Fruit fly (Drosophila melanogaster) whole organism, embryonic: ENCODE measurements around the gene GluRIA.

Experiments
- Aef1 ChIP-seq: fragments of 200-800 bp; sonication (Bioruptor generic); IDR thresholded peaks from 3 replicates; pipeline ENCODE4 v1.3.6; 2022; ENCODE audit warnings: missing biosample characterization, missing genetic modification characterization
- B-H1 ChIP-seq: fragments of 200-800 bp; sonication (Bioruptor generic); IDR thresholded peaks from 3 replicates; pipeline ENCODE4 v1.3.6; 2022; ENCODE audit warnings: missing biosample characterization, missing genetic modification characterization
- CG1024 ChIP-seq: fragments of 200-800 bp; sonication (Bioruptor generic); IDR thresholded peaks from 2 replicates; pipeline ENCODE4 v1.3.6; 2022; ENCODE audit warnings: missing biosample characterization, missing genetic modification characterization
- CG10565 ChIP-seq: fragments of 200-800 bp; sonication (Bioruptor generic); optimal IDR thresholded peaks from 3 replicates; lab custom pipeline; 2016; ENCODE audit warnings: missing biosample characterization, mild to moderate bottlenecking, missing genetic modification characterization
- CG11723 ChIP-seq: fragments of 200-800 bp; sonication (Bioruptor generic); optimal IDR thresholded peaks from 2 replicates; lab custom pipeline; 2017; ENCODE audit warnings: missing biosample characterization, mild to moderate bottlenecking, missing genetic modification characterization
- CG12219 ChIP-seq: fragments of 200-800 bp; sonication (Bioruptor generic); optimal IDR thresholded peaks from 3 replicates; lab custom pipeline; 2018; ENCODE audit warnings: missing biosample characterization, mild to moderate bottlenecking, missing genetic modification characterization
- CG12391 ChIP-seq: fragments of 200-800 bp; sonication (Bioruptor generic); optimal IDR thresholded peaks from 3 replicates; lab custom pipeline; 2018; ENCODE audit warnings: missing biosample characterization, mild to moderate bottlenecking, missing genetic modification characterization, moderate library complexity
- CG13424 ChIP-seq: fragments of 200-800 bp; sonication (Bioruptor generic); optimal IDR thresholded peaks from 2 replicates; lab custom pipeline; 2019; ENCODE audit warnings: missing biosample characterization, mild to moderate bottlenecking, missing genetic modification characterization, moderate library complexity
- CG14050 ChIP-seq: fragments of 200-800 bp; sonication (Bioruptor generic); IDR thresholded peaks from 3 replicates; pipeline ENCODE4 v1.3.6; 2022; ENCODE audit warnings: missing biosample characterization, missing genetic modification characterization
- CG1529 ChIP-seq: fragments of 200-800 bp; sonication (Bioruptor generic); optimal IDR thresholded peaks from 3 replicates; lab custom pipeline; 2018; ENCODE audit warnings: missing biosample characterization, missing genetic modification characterization
- CG17359 ChIP-seq: fragments of 200-800 bp; sonication (Bioruptor generic); optimal IDR thresholded peaks from 3 replicates; lab custom pipeline; 2018; ENCODE audit warnings: missing biosample characterization, mild to moderate bottlenecking, missing genetic modification characterization, moderate library complexity
- CG17385 ChIP-seq: fragments of 200-800 bp; sonication (Bioruptor generic); optimal IDR thresholded peaks from 3 replicates; lab custom pipeline; 2018; ENCODE audit warnings: missing biosample characterization, mild to moderate bottlenecking, missing genetic modification characterization
- CG17829 ChIP-seq: fragments of 200-800 bp; optimal IDR thresholded peaks from 2 replicates; lab custom pipeline; 2019; ENCODE audit warnings: missing biosample characterization, mild to moderate bottlenecking, missing genetic modification characterization, moderate library complexity
- CG2199 ChIP-seq: fragments of 200-800 bp; sonication (Bioruptor generic); IDR thresholded peaks from 3 replicates; pipeline ENCODE4 v1.3.6; 2022; ENCODE audit warnings: missing biosample characterization, missing genetic modification characterization
- CG2889 ChIP-seq: fragments of 200-800 bp; sonication (Bioruptor generic); IDR thresholded peaks from 3 replicates; pipeline ENCODE4 v1.3.6; 2022; ENCODE audit warnings: missing biosample characterization, missing genetic modification characterization
- CG32772 ChIP-seq: fragments of 200-800 bp; sonication (Bioruptor generic); IDR thresholded peaks from 2 replicates; pipeline ENCODE4 v1.3.6; 2022; ENCODE audit warnings: missing biosample characterization, missing genetic modification characterization
- CG33213 ChIP-seq: fragments of 200-800 bp; sonication (Bioruptor generic); optimal IDR thresholded peaks from 3 replicates; lab custom pipeline; 2016; ENCODE audit warnings: missing biosample characterization, missing genetic modification characterization
- CG4328 ChIP-seq: fragments of 200-800 bp; sonication (Bioruptor generic); optimal IDR thresholded peaks from 3 replicates; lab custom pipeline; 2017; ENCODE audit warnings: missing biosample characterization, missing genetic modification reagents, missing genetic modification characterization
- CG4617 ChIP-seq: fragments of 200-800 bp; sonication (Bioruptor generic); optimal IDR thresholded peaks from 3 replicates; lab custom pipeline; 2016; ENCODE audit warnings: missing biosample characterization, missing genetic modification characterization, borderline replicate concordance
- CG6272 ChIP-seq: fragments of 200-800 bp; sonication (Bioruptor generic); IDR thresholded peaks from 2 replicates; pipeline ENCODE4 v1.3.6; 2022; ENCODE audit warnings: missing biosample characterization, missing genetic modification characterization
- CG7357 ChIP-seq: fragments of 200-800 bp; sonication (Bioruptor generic); IDR thresholded peaks from 3 replicates; pipeline ENCODE4 v1.3.6; 2022; ENCODE audit warnings: missing biosample characterization, missing genetic modification characterization
- CG8924 ChIP-seq: fragments of 200-800 bp; optimal IDR thresholded peaks from 3 replicates; lab custom pipeline; 2019; ENCODE audit warnings: missing biosample characterization, mild to moderate bottlenecking, missing genetic modification characterization, moderate library complexity
- CTCF ChIP-seq: fragments of 200-800 bp; sonication (Bioruptor generic); optimal IDR thresholded peaks from 2 replicates; lab custom pipeline; 2017; ENCODE audit warnings: missing biosample characterization, mild to moderate bottlenecking, missing genetic modification characterization, moderate library complexity
- CoRest ChIP-seq: fragments of 200-800 bp; sonication (Bioruptor generic); optimal IDR thresholded peaks from 3 replicates; lab custom pipeline; 2018; ENCODE audit warnings: missing biosample characterization, mild to moderate bottlenecking, missing genetic modification characterization, moderate library complexity
- D ChIP-seq, 2 experiments: fragments of 200-800 bp in 1 of 2; fragments of >200 bp in 1 of 2; sonication (Bioruptor generic) in 1 of 2; optimal IDR thresholded peaks; 2 replicates in 1 of 2; 3 replicates in 1 of 2; lab custom pipeline; 2017; ENCODE audit warnings: mild to moderate bottlenecking in 1 of 2, missing biosample characterization in 1 of 2, missing genetic modification characterization in 1 of 2, missing genetic modification reagents in 1 of 2
- Dbx ChIP-seq: fragments of 200-800 bp; sonication (Bioruptor generic); IDR thresholded peaks from 3 replicates; pipeline ENCODE4 v1.3.6; 2022; ENCODE audit warnings: missing biosample characterization, missing genetic modification characterization
- Dfd ChIP-seq, 2 experiments: fragments of >200 bp; optimal IDR thresholded peaks; 2 replicates each; lab custom pipeline; 2017; ENCODE audit warnings: missing biosample characterization in 2 of 2, missing genetic modification characterization in 2 of 2
- Dll ChIP-seq: fragments of 200-800 bp; sonication (Bioruptor generic); IDR thresholded peaks from 4 replicates; pipeline ENCODE4 v1.3.6; 2022; ENCODE audit warnings: missing biosample characterization, missing genetic modification characterization; ENCODE audit not compliant: partially characterized antibody
- Gsc ChIP-seq: fragments of 200-800 bp; sonication (Bioruptor generic); IDR thresholded peaks from 2 replicates; pipeline ENCODE4 v1.3.6; 2022; ENCODE audit warnings: missing biosample characterization, missing genetic modification characterization
- HLH4C ChIP-seq: fragments of 200-800 bp; sonication (Bioruptor generic); IDR thresholded peaks from 3 replicates; pipeline ENCODE4 v1.3.6; 2022; ENCODE audit warnings: missing biosample characterization, missing genetic modification characterization; ENCODE audit not compliant: partially characterized antibody
- Neu2 ChIP-seq: fragments of 200-800 bp; sonication (Bioruptor generic); optimal IDR thresholded peaks from 3 replicates; lab custom pipeline; 2016; ENCODE audit warnings: missing biosample characterization, missing genetic modification characterization, borderline replicate concordance
- Nf-YB ChIP-seq: fragments of 200-800 bp; sonication (Bioruptor generic); optimal IDR thresholded peaks from 3 replicates; lab custom pipeline; 2019; ENCODE audit warnings: missing biosample characterization, mild to moderate bottlenecking, missing genetic modification characterization, moderate library complexity
- Sox100B ChIP-seq: fragments of 200-800 bp; sonication (Bioruptor generic); optimal IDR thresholded peaks from 3 replicates; lab custom pipeline; 2018; ENCODE audit warnings: missing biosample characterization, mild to moderate bottlenecking, missing genetic modification characterization
- Ssrp ChIP-seq: fragments of 200-800 bp; sonication (Bioruptor generic); optimal IDR thresholded peaks from 2 replicates; lab custom pipeline; 2018; ENCODE audit warnings: missing biosample characterization, mild to moderate bottlenecking, missing genetic modification characterization, moderate library complexity
- cwo ChIP-seq: fragments of 200-800 bp; sonication (Bioruptor generic); optimal IDR thresholded peaks from 3 replicates; lab custom pipeline; 2017; ENCODE audit warnings: missing biosample characterization, missing genetic modification characterization, mild to moderate bottlenecking, moderate library complexity, missing genetic modification reagents
- fd102C ChIP-seq: fragments of 200-800 bp; sonication (Bioruptor generic); optimal IDR thresholded peaks from 2 replicates; lab custom pipeline; 2018; ENCODE audit warnings: missing biosample characterization, mild to moderate bottlenecking, missing genetic modification characterization, moderate library complexity
- fru ChIP-seq: fragments of >200 bp; optimal IDR thresholded peaks from 2 replicates; lab custom pipeline; 2017
- ind ChIP-seq: fragments of 200-800 bp; sonication (Bioruptor generic); optimal IDR thresholded peaks from 3 replicates; lab custom pipeline; 2016; ENCODE audit warnings: missing biosample characterization, missing genetic modification characterization
- jumu ChIP-seq: fragments of 200-800 bp; sonication (Bioruptor generic); optimal IDR thresholded peaks from 3 replicates; lab custom pipeline; 2016; ENCODE audit warnings: missing biosample characterization, missing genetic modification characterization
- lilli ChIP-seq: fragments of 200-800 bp; sonication (Bioruptor generic); optimal IDR thresholded peaks from 3 replicates; lab custom pipeline; 2016; ENCODE audit warnings: missing biosample characterization, missing genetic modification characterization
- luna ChIP-seq: fragments of 200-800 bp; sonication (Bioruptor generic); optimal IDR thresholded peaks from 2 replicates; lab custom pipeline; 2016; ENCODE audit warnings: missing biosample characterization, missing genetic modification characterization
- nmo ChIP-seq: fragments of 200-800 bp; sonication (Bioruptor generic); optimal IDR thresholded peaks from 2 replicates; lab custom pipeline; 2018; ENCODE audit warnings: missing biosample characterization, mild to moderate bottlenecking, missing genetic modification characterization, moderate library complexity
- salm ChIP-seq: fragments of 200-800 bp; sonication (Bioruptor generic); optimal IDR thresholded peaks from 2 replicates; lab custom pipeline; 2018; ENCODE audit warnings: missing biosample characterization, mild to moderate bottlenecking, missing genetic modification characterization
- sens-2 ChIP-seq: fragments of 200-800 bp; sonication (Bioruptor generic); IDR thresholded peaks from 2 replicates; pipeline ENCODE4 v1.3.6; 2022; ENCODE audit warnings: missing biosample characterization, missing genetic modification characterization
- sima ChIP-seq: fragments of 200-800 bp; sonication (Bioruptor generic); optimal IDR thresholded peaks from 2 replicates; lab custom pipeline; 2016; ENCODE audit warnings: missing biosample characterization, missing genetic modification characterization
- slou ChIP-seq: fragments of 200-800 bp; sonication (Bioruptor generic); optimal IDR thresholded peaks from 3 replicates; lab custom pipeline; 2016; ENCODE audit warnings: missing biosample characterization, missing genetic modification characterization
- so ChIP-seq: fragments of 200-800 bp; sonication (Bioruptor generic); IDR thresholded peaks from 3 replicates; pipeline ENCODE4 v1.3.6; 2022; ENCODE audit warnings: missing biosample characterization, missing genetic modification characterization
- sr ChIP-seq: fragments of 200-800 bp; sonication (Bioruptor generic); IDR thresholded peaks from 3 replicates; pipeline ENCODE4 v1.3.6; 2022; ENCODE audit warnings: missing biosample characterization, missing genetic modification characterization
- twi ChIP-seq: fragments of 200-800 bp; optimal IDR thresholded peaks from 2 replicates; lab custom pipeline; 2019; ENCODE audit warnings: missing biosample characterization, mild to moderate bottlenecking, missing genetic modification characterization, moderate library complexity
- wek ChIP-seq: fragments of 200-800 bp; sonication (Bioruptor generic); optimal IDR thresholded peaks from 3 replicates; lab custom pipeline; 2018; ENCODE audit warnings: missing biosample characterization, mild to moderate bottlenecking, missing genetic modification characterization, moderate library complexity
- z ChIP-seq: fragments of 200-800 bp; sonication (Bioruptor generic); IDR thresholded peaks from 3 replicates; pipeline ENCODE4 v1.3.6; 2022; ENCODE audit warnings: missing biosample characterization, missing genetic modification characterization

The GluRIA gene

DNA sequence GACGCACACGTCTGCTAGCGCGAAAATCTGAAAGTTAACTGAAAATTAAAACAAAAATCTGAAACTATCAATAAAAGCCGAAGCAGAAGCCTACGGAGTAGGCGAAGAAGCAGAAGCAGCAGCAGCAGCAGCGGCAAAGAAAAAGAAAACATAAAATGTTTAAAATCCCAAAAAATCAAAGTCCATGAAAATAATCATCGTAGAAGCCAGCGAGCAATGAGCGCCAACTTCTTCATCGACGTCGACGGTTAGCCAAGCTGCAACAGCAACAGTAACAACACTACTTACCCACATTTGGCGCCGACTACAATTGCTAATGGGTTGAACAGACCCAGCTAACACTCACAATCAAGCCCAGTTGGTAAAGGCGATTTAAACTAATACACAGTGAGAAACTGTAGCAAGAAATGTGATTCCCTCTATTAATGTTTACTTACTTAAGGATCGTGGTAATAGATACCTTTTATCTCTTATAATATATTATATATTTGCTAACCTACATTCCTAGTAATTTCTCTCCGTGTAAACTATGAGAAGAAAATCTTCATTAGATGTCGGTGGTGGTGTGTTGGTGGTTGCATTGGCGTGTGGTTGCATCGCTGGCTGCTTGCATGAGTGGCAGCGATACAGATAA lies 34.3 kb upstream of the GluRIA start, which contains the start of gene jv (continued):
- TF ChIP-seq sens-2 (GFP tag; lab: Robert Waterston, UW) (no peak), CTCF (no peak), jumu (GFP tag; lab: Kevin White, UChicago) (no peak), Dbx (GFP tag; lab: Robert Waterston, UW) (no peak), CG4617 (GFP tag; lab: Kevin White, UChicago) (no peak), CG17829 (tag; lab: Kevin White, UChicago) (no peak), CG2889 (no peak), slou (GFP tag; lab: Kevin White, UChicago) (no peak), nmo (GFP tag; lab: Kevin White, UChicago) (peak; percentile 41), fru (lab: Kevin White, UChicago) (no peak), CG6272 (GFP tag; lab: Robert Waterston, UW) (no peak), CG11723 (no peak), fd102C (no peak), D (optimal IDR thresholded peaks at IDR 0.05; lab: Kevin White, UChicago) (no peak), D (GFP tag; optimal IDR thresholded peaks at IDR 0.05; lab: Kevin White, UChicago) (no peak), lilli (GFP tag; lab: Kevin White, UChicago) (no peak), CG13424 (tag; lab: Kevin White, UChicago) (no peak), salm (tag; lab: Kevin White, UChicago) (no peak), CG17359 (tag; lab: Kevin White, UChicago) (no peak), cwo (GFP tag; lab: Kevin White, UChicago) (no peak), Neu2 (GFP tag; lab: Kevin White, UChicago) (no peak), CG7357 (GFP tag; lab: Robert Waterston, UW) (no peak), B-H1 (GFP tag; lab: Robert Waterston, UW) (no peak; the same call in 2 of the 3 replicates), Ssrp (no peak), CG1529 (GFP tag; lab: Kevin White, UChicago) (no peak), CG33213 (GFP tag; lab: Kevin White, UChicago) (no peak), wek (GFP tag; lab: Kevin White, UChicago) (no peak), CG10565 (GFP tag; lab: Kevin White, UChicago) (no peak), Dll (GFP tag; lab: Robert Waterston, UW) (no peak), CG1024 (no peak), CG12219 (GFP tag; lab: Kevin White, UChicago) (no peak), sr (no peak), CG17385 (GFP tag; lab: Kevin White, UChicago) (peak; percentile 18), CG32772 (GFP tag; lab: Robert Waterston, UW) (no peak), CG4328 (GFP tag; lab: Kevin White, UChicago) (no peak), Aef1 (GFP tag; lab: Robert Waterston, UW) (no peak), CG12391 (tag; lab: Kevin White, UChicago) (no peak), CoRest (tag; lab: Kevin White, UChicago) (no peak), CG14050 (no peak), Nf-YB (GFP tag; lab: Kevin White, UChicago) (no peak), so (no peak), Gsc (GFP tag; lab: Robert Waterston, UW) (0 out of 2 replicates have a peak, but pooled peaks have one; percentile 15), HLH4C (GFP tag; lab: Robert Waterston, UW) (no peak), sima (GFP tag; lab: Kevin White, UChicago) (no peak), luna (GFP tag; lab: Kevin White, UChicago) (no peak), Sox100B (GFP tag; lab: Kevin White, UChicago) (no peak), CG2199 (GFP tag; lab: Robert Waterston, UW) (no peak), Dfd (GFP tag; optimal IDR thresholded peaks at IDR 0.05; lab: Kevin White, UChicago) (no peak), z (0 out of 3 replicates have a peak, but pooled peaks have one; percentile 26), ind (GFP tag; lab: Kevin White, UChicago) (no peak), twi (tag; lab: Kevin White, UChicago) (no peak), CG8924 (tag; lab: Kevin White, UChicago) (no peak)
